Fruit fly (Drosophila melanogaster): ENCODE measurements around the gene Chsy.
A peak's percentile ranks its signal among the peaks of the same experiment; 100 is the strongest.

Gene Chsy

dm6 chrX:15642056-15642455 is 48.7 kb upstream of the Chsy start (continued):
- TF ChIP-seq CG6854 (GFP tag; optimal IDR thresholded peaks at IDR 0.05) (no peak), CG6792 (GFP tag; optimal IDR thresholded peaks at IDR 0.05) (peak; percentile 59), CG8119 (GFP tag; IDR thresholded peaks at IDR 0.05) (peak; percentile 47; the same call in 1 of the 3 replicates), CG1621 (tag; optimal IDR thresholded peaks at IDR 0.05) (no peak), Hr4 (GFP tag; optimal IDR thresholded peaks at IDR 0.05) (peak; percentile 38), esn (GFP tag; optimal IDR thresholded peaks at IDR 0.05) (peak; percentile 77), topi (GFP tag; optimal IDR thresholded peaks at IDR 0.05) (peak; percentile 78), dsx (GFP tag; optimal IDR thresholded peaks at IDR 0.05; ENCODE audit: poor library complexity, severe bottlenecking) (peak; percentile 49), Blimp-1 (GFP tag; optimal IDR thresholded peaks at IDR 0.05) (peak; percentile 15), CG3032 (tag; optimal IDR thresholded peaks at IDR 0.05) (peak; percentile 73), fd59A (GFP tag; optimal IDR thresholded peaks at IDR 0.05) (peak; percentile 47), CG11762 (GFP tag; optimal IDR thresholded peaks at IDR 0.05; ENCODE audit: insufficient read depth) (peak; percentile 48), dac (GFP tag; optimal IDR thresholded peaks at IDR 0.05) (no peak), CG15336 (GFP tag; IDR thresholded peaks at IDR 0.05) (peak; percentile 46), Sox14 (GFP tag; optimal IDR thresholded peaks at IDR 0.05) (peak; percentile 43), Ets21C (GFP tag; optimal IDR thresholded peaks at IDR 0.05) (no peak), CG6276 (GFP tag; optimal IDR thresholded peaks at IDR 0.05) (no peak), Hr38 (GFP tag; optimal IDR thresholded peaks at IDR 0.05) (no peak), CG31627 (GFP tag; optimal IDR thresholded peaks at IDR 0.05) (peak; percentile 53), CG4318 (GFP tag; optimal IDR thresholded peaks at IDR 0.05) (no peak), net (GFP tag; optimal IDR thresholded peaks at IDR 0.05) (peak; percentile 48), Smox (GFP tag; optimal IDR thresholded peaks at IDR 0.05) (peak; percentile 74), fkh (GFP tag; optimal IDR thresholded peaks at IDR 0.05) (no peak), Lpt (GFP tag; optimal IDR thresholded peaks at IDR 0.05) (no peak), OdsH (GFP tag; optimal IDR thresholded peaks at IDR 0.05) (peak; percentile 62), fd85E (GFP tag; optimal IDR thresholded peaks at IDR 0.05) (no peak), CG3919 (GFP tag; optimal IDR thresholded peaks at IDR 0.05) (peak; percentile 58), CG10669 (GFP tag; optimal IDR thresholded peaks at IDR 0.05) (peak; percentile 67), CG6163 (GFP tag; IDR thresholded peaks at IDR 0.05) (peak; percentile 46; the same call in 1 of the 3 replicates), CG11294 (GFP tag; IDR thresholded peaks at IDR 0.05) (no peak), CG7368 (GFP tag; optimal IDR thresholded peaks at IDR 0.05) (peak; percentile 52), Eip75B (GFP tag; optimal IDR thresholded peaks at IDR 0.05) (peak; percentile 46), achi (GFP tag; optimal IDR thresholded peaks at IDR 0.05) (peak; percentile 55), acj6 (GFP tag; optimal IDR thresholded peaks at IDR 0.05) (peak; percentile 60), svp (GFP tag) (peak; percentile 88), CG11902 (GFP tag; optimal IDR thresholded peaks at IDR 0.05) (peak; percentile 40), Hr39 (GFP tag; optimal IDR thresholded peaks at IDR 0.05) (peak; percentile 46), Gug (GFP tag; IDR thresholded peaks at IDR 0.05) (no peak)

dm6 chrX:15639929-15640328 is 46.6 kb upstream of the Chsy start:
- TF ChIP-seq Smox (GFP tag; optimal IDR thresholded peaks at IDR 0.05) (no peak), CG10669 (GFP tag; optimal IDR thresholded peaks at IDR 0.05) (no peak), fkh (GFP tag; optimal IDR thresholded peaks at IDR 0.05) (peak; percentile 54), Eip78C (GFP tag) (peak; percentile 2), lz (GFP tag; optimal IDR thresholded peaks at IDR 0.05) (no peak)

dm6 chrX:15639017-15639416 is 45.7 kb upstream of the Chsy start:
- TF ChIP-seq dac (GFP tag; optimal IDR thresholded peaks at IDR 0.05) (no peak), CG8632 (GFP tag; optimal IDR thresholded peaks at IDR 0.05) (no peak), CG31627 (GFP tag; optimal IDR thresholded peaks at IDR 0.05) (no peak), net (GFP tag; optimal IDR thresholded peaks at IDR 0.05) (no peak), svp (GFP tag) (no peak), esn (GFP tag; optimal IDR thresholded peaks at IDR 0.05) (no peak), topi (GFP tag; optimal IDR thresholded peaks at IDR 0.05) (no peak), Smox (GFP tag; optimal IDR thresholded peaks at IDR 0.05) (no peak), CG9139 (GFP tag; optimal IDR thresholded peaks at IDR 0.05) (no peak), CG11294 (GFP tag; IDR thresholded peaks at IDR 0.05) (0 out of 2 replicates have a peak, but pooled peaks have one; percentile 39), salr (GFP tag; optimal IDR thresholded peaks at IDR 0.05) (peak in 1 of 2 experiments; percentile 53), CG6163 (GFP tag; IDR thresholded peaks at IDR 0.05) (peak; percentile 81), CG6276 (GFP tag; optimal IDR thresholded peaks at IDR 0.05) (peak; percentile 33), Blimp-1 (GFP tag; optimal IDR thresholded peaks at IDR 0.05) (no peak), CG10631 (GFP tag; optimal IDR thresholded peaks at IDR 0.05) (peak; percentile 61), OdsH (GFP tag; optimal IDR thresholded peaks at IDR 0.05) (peak; percentile 44), ss (GFP tag; optimal IDR thresholded peaks at IDR 0.05) (no peak), CG16779 (tag; optimal IDR thresholded peaks at IDR 0.05) (no peak), Met (GFP tag; optimal IDR thresholded peaks at IDR 0.05) (no peak), CG6854 (GFP tag; optimal IDR thresholded peaks at IDR 0.05) (no peak), achi (GFP tag; optimal IDR thresholded peaks at IDR 0.05) (peak; percentile 50), Gug (GFP tag; IDR thresholded peaks at IDR 0.05) (peak; percentile 56), Sox15 (GFP tag; optimal IDR thresholded peaks at IDR 0.05) (no peak), CG6792 (GFP tag; optimal IDR thresholded peaks at IDR 0.05) (peak; percentile 8)

All from whole organism, prepupa.